Worm (Caenorhabditis elegans) whole organism, L4 larva: ENCODE results near the gene D1022.5.

Experiments used
- egl-27 ChIP-seq: sonication (generic microtip); optimal IDR thresholded peaks from 3 replicates; lab custom pipeline; 2017; ENCODE audit warnings: missing biosample characterization, missing genetic modification reagents, missing genetic modification characterization
- nhr-111 ChIP-seq: fragments of 200-800 bp; sonication (Bioruptor generic); optimal IDR thresholded peaks from 2 replicates; lab custom pipeline; 2018; ENCODE audit warnings: mild to moderate bottlenecking, missing genetic modification characterization, missing compliant biosample characterization
- pha-4 ChIP-seq, 2 experiments: fragments of 150-350 bp in 1 of 2; fragments of 200-800 bp in 1 of 2; sonication (Bioruptor generic) in 1 of 2; IDR thresholded peaks in 1 of 2; optimal IDR thresholded peaks in 1 of 2; 2 replicates each; pipeline versions ENCODE4 v1.3.6 to Lab custom; 2014 to 2022; ENCODE audit warnings: missing genetic modification characterization in 2 of 2, missing genetic modification reagents in 2 of 2, missing biosample characterization in 1 of 2, missing compliant biosample characterization in 1 of 2
- sdz-12 ChIP-seq: fragments of 200-800 bp; sonication (Bioruptor generic); optimal IDR thresholded peaks from 2 replicates; lab custom pipeline; 2018; ENCODE audit warnings: mild to moderate bottlenecking, missing genetic modification characterization, missing compliant biosample characterization

- no peak for TF ChIP-seq pha-4 (GFP tag; IDR thresholded peaks at IDR 0.05; lab: Robert Waterston, UW)
- TF ChIP-seq pha-4 (tag; optimal IDR thresholded peaks at IDR 0.05; lab: Kevin White, UChicago), result no peak
- TF ChIP-seq nhr-111 (GFP tag; lab: Kevin White, UChicago), result no peak
- TF ChIP-seq egl-27 (tag; lab: Kevin White, UChicago), result no peak
- TF ChIP-seq sdz-12 (GFP tag; lab: Kevin White, UChicago), result no peak
These were observed 45.3 kb downstream of the D1022.5 start for ce11 chrII:7413275-7413674.
